Worm (Caenorhabditis elegans): Measurements from ENCODE around the gene dmsr-9.

ce11 chrV:6846507-6846906 lies 47.0 kb upstream of the dmsr-9 start, which contains the start of gene lgc-54:
- no peak for TF ChIP-seq nhr-12 (tag; optimal IDR thresholded peaks at IDR 0.05)
- no peak for TF ChIP-seq sox-4 (tag; optimal IDR thresholded peaks at IDR 0.05)
- TF ChIP-seq ceh-82 (tag; optimal IDR thresholded peaks at IDR 0.05) = no peak
- no peak for TF ChIP-seq snpc-4 (tag; optimal IDR thresholded peaks at IDR 0.05)
- no peak for TF ChIP-seq aly-2 (tag; optimal IDR thresholded peaks at IDR 0.05)
- TF ChIP-seq unc-62 (GFP tag; optimal IDR thresholded peaks at IDR 0.05) = no peak
- no peak for TF ChIP-seq mep-1 (tag; optimal IDR thresholded peaks at IDR 0.05)

All from whole organism, L1 larva.